Fruit fly (Drosophila melanogaster) whole organism, adult: Measurements from ENCODE around the gene CG42780.

Experiments
- CG7045 ChIP-seq: fragments of 200-800 bp; sonication (Bioruptor generic); optimal IDR thresholded peaks from 2 replicates; lab custom pipeline; 2017; ENCODE audit warnings: missing biosample characterization, mild to moderate bottlenecking, missing genetic modification characterization
- CG7101 ChIP-seq: fragments of 200-800 bp; sonication (Bioruptor generic); optimal IDR thresholded peaks from 2 replicates; lab custom pipeline; 2018; ENCODE audit warnings: missing biosample characterization, mild to moderate bottlenecking, missing genetic modification characterization, moderate library complexity
- Hr96 ChIP-seq: fragments of 200-800 bp; sonication (Bioruptor generic); optimal IDR thresholded peaks from 2 replicates; lab custom pipeline; 2016; ENCODE audit warnings: missing biosample characterization, missing genetic modification characterization
- kay ChIP-seq: fragments of 200-800 bp; sonication (Bioruptor generic); peaks from one replicate; lab custom pipeline; 2016; ENCODE audit warnings: missing biosample characterization, missing genetic modification characterization, borderline replicate concordance

- TF ChIP-seq CG7045 (GFP tag; lab: Kevin White, UChicago) = no peak
- no peak for TF ChIP-seq CG7101 (tag; lab: Kevin White, UChicago)
- no peak for TF ChIP-seq kay
- no peak for TF ChIP-seq Hr96
Observed at dm6 chrX:7333858-7334800, 2.1 kb upstream of the CG42780 start.
